Worm (Caenorhabditis elegans) whole organism, L2 larva: Measurements from ENCODE around the gene F56D6.13.

ENCODE experiments used
- C34F6.9 ChIP-seq: fragments of 150-350 bp; optimal IDR thresholded peaks from 2 replicates; lab custom pipeline; 2014; ENCODE audit warnings: missing biosample characterization, missing genetic modification characterization
- R02D3.7 ChIP-seq: fragments of 150-350 bp; optimal IDR thresholded peaks from 2 replicates; lab custom pipeline; 2014; ENCODE audit warnings: missing biosample characterization, missing genetic modification characterization
- dmd-4 ChIP-seq: sonication (generic microtip); optimal IDR thresholded peaks from 2 replicates; lab custom pipeline; 2017; ENCODE audit warnings: missing biosample characterization, missing genetic modification characterization
- elt-1 ChIP-seq: fragments of 150-350 bp; optimal IDR thresholded peaks from 2 replicates; lab custom pipeline; 2014; ENCODE audit warnings: missing biosample characterization, missing genetic modification characterization
- lin-13 ChIP-seq: fragments of 150-350 bp; optimal IDR thresholded peaks from 2 replicates; lab custom pipeline; 2014; ENCODE audit warnings: missing biosample characterization, missing genetic modification reagents, missing genetic modification characterization
- nhr-237 ChIP-seq: fragments of 150-350 bp; optimal IDR thresholded peaks from 2 replicates; lab custom pipeline; 2014; ENCODE audit warnings: missing biosample characterization, missing genetic modification characterization
- skn-1 ChIP-seq: sonication (generic microtip); optimal IDR thresholded peaks from 2 replicates; lab custom pipeline; 2017; ENCODE audit warnings: missing biosample characterization, missing genetic modification characterization
- unc-62 ChIP-seq: fragments of 150-350 bp; optimal IDR thresholded peaks from 2 replicates; lab custom pipeline; 2014; ENCODE audit warnings: missing biosample characterization, missing genetic modification reagents, missing genetic modification characterization

ce11 chrIV:3869875-3870274 lies 39.3 kb upstream of the F56D6.13 start:
- TF ChIP-seq nhr-237 (tag; lab: Kevin White, UChicago) (no peak), dmd-4 (tag; lab: Kevin White, UChicago) (no peak), unc-62 (no peak), skn-1 (no peak), lin-13 (GFP tag; lab: Kevin White, UChicago) (no peak), R02D3.7 (tag; lab: Kevin White, UChicago) (no peak), elt-1 (tag; lab: Kevin White, UChicago) (no peak), C34F6.9 (no peak)
